Fruit fly (Drosophila melanogaster) S2 (cell line): ENCODE measurements around the gene CG13999.

Source experiments
- CG8478 ChIP-seq: fragments of >200 bp; optimal IDR thresholded peaks from 2 replicates; lab custom pipeline; 2018
- CTCF ChIP-seq, 2 experiments: fragments of >200 bp; optimal IDR thresholded peaks; 2 replicates each; lab custom pipeline; 2018

dm6 chr2L:5956706-5957105 is 440 bp upstream of the CG13999 start, which contains the start of the genes CG13998 and Vm26Ab:
- no peak for TF ChIP-seq CG8478 (lab: Kevin White, UChicago)
- TF ChIP-seq CTCF (optimal IDR thresholded peaks at IDR 0.05; lab: Kevin White, UChicago) = no peak
